Worm (Caenorhabditis elegans) whole organism, young adult: ENCODE measurements around the gene C04A2.15.
A peak's percentile ranks its signal among the peaks of the same experiment; 100 is the strongest.

Experiments used
- C17E4.6 ChIP-seq: fragments of 200-800 bp; sonication (Bioruptor generic); IDR thresholded peaks from 2 replicates; pipeline ENCODE4 v1.3.6; 2022; ENCODE audit warnings: missing genetic modification reagents, missing genetic modification characterization, missing compliant biosample characterization
- D2030.7 ChIP-seq: fragments of 200-800 bp; sonication (Bioruptor generic); IDR thresholded peaks from 2 replicates; pipeline ENCODE4 v1.3.6; 2022; ENCODE audit warnings: missing genetic modification reagents, missing genetic modification characterization, missing compliant biosample characterization
- F10E7.11 ChIP-seq: sonication (generic microtip); optimal IDR thresholded peaks from 2 replicates; lab custom pipeline; 2017; ENCODE audit warnings: mild to moderate bottlenecking, missing genetic modification characterization, moderate library complexity, missing compliant biosample characterization
- F22D6.2 ChIP-seq: sonication (generic microtip); optimal IDR thresholded peaks from 2 replicates; lab custom pipeline; 2016; ENCODE audit warnings: mild to moderate bottlenecking, missing genetic modification characterization, missing compliant biosample characterization
- F37B4.10 ChIP-seq: fragments of 200-800 bp; sonication (Bioruptor generic); IDR thresholded peaks from 2 replicates; pipeline ENCODE4 v1.3.6; 2022; ENCODE audit warnings: missing genetic modification characterization, missing compliant biosample characterization
- F39B2.1 ChIP-seq: fragments of 200-800 bp; sonication (Bioruptor generic); IDR thresholded peaks from 2 replicates; pipeline ENCODE4 v1.3.6; 2022; ENCODE audit warnings: missing genetic modification reagents, missing genetic modification characterization, missing compliant biosample characterization
- F55B11.4 ChIP-seq: sonication (generic microtip); optimal IDR thresholded peaks from 2 replicates; lab custom pipeline; 2016; ENCODE audit warnings: missing compliant biosample characterization, missing genetic modification characterization, borderline replicate concordance; ENCODE audit not compliant: insufficient read depth
- F57A8.1 ChIP-seq: fragments of 200-800 bp; sonication (Bioruptor generic); optimal IDR thresholded peaks from 2 replicates; lab custom pipeline; 2018; ENCODE audit warnings: mild to moderate bottlenecking, missing genetic modification characterization, moderate library complexity, missing compliant biosample characterization
- K12H6.12 ChIP-seq: fragments of 200-800 bp; sonication (Bioruptor generic); optimal IDR thresholded peaks from 2 replicates; lab custom pipeline; 2018; ENCODE audit warnings: mild to moderate bottlenecking, missing genetic modification characterization, missing compliant biosample characterization
- T07F8.4 ChIP-seq: sonication (generic microtip); optimal IDR thresholded peaks from 2 replicates; lab custom pipeline; 2016; ENCODE audit warnings: mild to moderate bottlenecking, missing genetic modification characterization, moderate library complexity, missing compliant biosample characterization
- Y53G8AR.9 ChIP-seq: fragments of 200-800 bp; sonication (Bioruptor generic); conservative IDR thresholded peaks from 2 replicates; pipeline ENCODE4 v1.3.6; 2022; ENCODE audit warnings: missing genetic modification reagents, missing genetic modification characterization, missing compliant biosample characterization
- Y95B8A.8 ChIP-seq: fragments of 200-800 bp; sonication (Bioruptor generic); IDR thresholded peaks from 2 replicates; pipeline ENCODE4 v1.3.6; 2022; ENCODE audit warnings: missing genetic modification reagents, missing genetic modification characterization, missing compliant biosample characterization
- ZK185.1 ChIP-seq: sonication (generic microtip); optimal IDR thresholded peaks from 2 replicates; lab custom pipeline; 2016; ENCODE audit warnings: mild to moderate bottlenecking, missing genetic modification characterization, missing compliant biosample characterization; ENCODE audit not compliant: poor library complexity, severe bottlenecking
- akir-1 ChIP-seq: fragments of 200-800 bp; sonication (Bioruptor generic); optimal IDR thresholded peaks from 2 replicates; lab custom pipeline; 2018; ENCODE audit warnings: mild to moderate bottlenecking, missing genetic modification characterization, moderate library complexity, missing compliant biosample characterization
- aptf-2 ChIP-seq: fragments of 200-800 bp; sonication (Bioruptor generic); conservative IDR thresholded peaks from 2 replicates; pipeline ENCODE4 v1.3.6; 2022; ENCODE audit warnings: missing genetic modification reagents, missing genetic modification characterization, missing compliant biosample characterization
- aptf-3 ChIP-seq: fragments of 200-800 bp; sonication (Bioruptor generic); IDR thresholded peaks from 2 replicates; pipeline ENCODE4 v1.3.6; 2022; ENCODE audit warnings: missing genetic modification characterization, missing compliant biosample characterization
- attf-5 ChIP-seq: fragments of 200-800 bp; sonication (Bioruptor generic); optimal IDR thresholded peaks from 2 replicates; lab custom pipeline; 2018; ENCODE audit warnings: mild to moderate bottlenecking, missing genetic modification characterization, missing compliant biosample characterization
- attf-6 ChIP-seq: fragments of 200-800 bp; sonication (Bioruptor generic); IDR thresholded peaks from 2 replicates; pipeline ENCODE4 v1.3.6; 2022; ENCODE audit warnings: missing genetic modification reagents, missing genetic modification characterization, missing compliant biosample characterization
- ceh-40 ChIP-seq: fragments of 200-800 bp; sonication (Bioruptor generic); IDR thresholded peaks from 2 replicates; pipeline ENCODE4 v1.3.6; 2022; ENCODE audit warnings: missing genetic modification characterization, missing compliant biosample characterization
- ceh-58 ChIP-seq: fragments of 200-800 bp; sonication (Bioruptor generic); IDR thresholded peaks from 2 replicates; pipeline ENCODE4 v1.3.6; 2022; ENCODE audit warnings: missing genetic modification characterization, missing compliant biosample characterization
- ceh-79 ChIP-seq: sonication (generic microtip); optimal IDR thresholded peaks from 2 replicates; lab custom pipeline; 2017; ENCODE audit warnings: mild to moderate bottlenecking, missing genetic modification characterization, missing compliant biosample characterization
- ceh-91 ChIP-seq: fragments of 200-800 bp; sonication (Bioruptor generic); IDR thresholded peaks from 2 replicates; pipeline ENCODE4 v1.3.6; 2022; ENCODE audit warnings: missing genetic modification reagents, missing genetic modification characterization, missing compliant biosample characterization
- chd-7 ChIP-seq: sonication (generic microtip); optimal IDR thresholded peaks from 2 replicates; lab custom pipeline; 2016; ENCODE audit warnings: mild to moderate bottlenecking, missing genetic modification characterization, moderate library complexity, missing compliant biosample characterization
- dpff-1 ChIP-seq: sonication (generic microtip); optimal IDR thresholded peaks from 2 replicates; lab custom pipeline; 2017; ENCODE audit warnings: mild to moderate bottlenecking, missing genetic modification characterization, missing compliant biosample characterization
- egl-44 ChIP-seq: fragments of 200-800 bp; sonication (Bioruptor generic); IDR thresholded peaks from 2 replicates; pipeline ENCODE4 v1.3.6; 2022; ENCODE audit warnings: missing genetic modification reagents, missing genetic modification characterization, missing compliant biosample characterization
- ets-4 ChIP-seq: fragments of 200-800 bp; sonication (Bioruptor generic); optimal IDR thresholded peaks from 2 replicates; lab custom pipeline; 2018; ENCODE audit warnings: mild to moderate bottlenecking, missing genetic modification characterization, missing compliant biosample characterization
- him-1 ChIP-seq: sonication (generic microtip); optimal IDR thresholded peaks from 2 replicates; lab custom pipeline; 2016; ENCODE audit warnings: missing genotype, missing genetic modification reagents, missing genetic modification characterization, missing compliant biosample characterization
- hlh-12 ChIP-seq: sonication (generic microtip); optimal IDR thresholded peaks from 2 replicates; lab custom pipeline; 2016; ENCODE audit warnings: missing genetic modification characterization, missing compliant biosample characterization
- hlh-26 ChIP-seq: fragments of 200-800 bp; sonication (Bioruptor generic); conservative IDR thresholded peaks from 2 replicates; pipeline ENCODE4 v1.3.6; 2022; ENCODE audit warnings: missing genetic modification reagents, missing genetic modification characterization, missing compliant biosample characterization
- hrde-1 ChIP-seq: sonication (generic microtip); optimal IDR thresholded peaks from 2 replicates; lab custom pipeline; 2016; ENCODE audit warnings: missing genetic modification characterization, mild to moderate bottlenecking, missing compliant biosample characterization, moderate library complexity, missing genotype, missing genetic modification reagents, borderline replicate concordance
- lag-1 ChIP-seq: fragments of 200-800 bp; sonication (Bioruptor generic); IDR thresholded peaks from 2 replicates; pipeline ENCODE4 v1.3.6; 2022; ENCODE audit warnings: missing genetic modification reagents, missing genetic modification characterization, missing compliant biosample characterization
- let-526 ChIP-seq: fragments of 200-800 bp; sonication (Bioruptor generic); IDR thresholded peaks from 2 replicates; pipeline ENCODE4 v1.3.6; 2022; ENCODE audit warnings: missing genetic modification reagents, missing genetic modification characterization, missing compliant biosample characterization
- lin-40 ChIP-seq: sonication (generic microtip); optimal IDR thresholded peaks from 2 replicates; lab custom pipeline; 2016; ENCODE audit warnings: missing genetic modification characterization, mild to moderate bottlenecking, missing compliant biosample characterization, missing genotype, missing genetic modification reagents
- lsy-27 ChIP-seq: sonication (generic microtip); optimal IDR thresholded peaks from 2 replicates; lab custom pipeline; 2017; ENCODE audit warnings: missing genetic modification characterization, mild to moderate bottlenecking, missing compliant biosample characterization, antibody characterized with exemption, missing genotype, borderline replicate concordance; ENCODE audit not compliant: insufficient read depth
- madf-10 ChIP-seq: sonication (generic microtip); optimal IDR thresholded peaks from 2 replicates; lab custom pipeline; 2016; ENCODE audit warnings: mild to moderate bottlenecking, missing genetic modification characterization, missing compliant biosample characterization
- madf-3 ChIP-seq: fragments of 200-800 bp; sonication (Bioruptor generic); IDR thresholded peaks from 2 replicates; pipeline ENCODE4 v1.3.6; 2022; ENCODE audit warnings: missing genetic modification reagents, missing genetic modification characterization, missing compliant biosample characterization
- mel-28 ChIP-seq: sonication (generic microtip); optimal IDR thresholded peaks from 2 replicates; lab custom pipeline; 2016; ENCODE audit warnings: borderline replicate concordance, mild to moderate bottlenecking, missing genetic modification characterization, missing compliant biosample characterization
- nfya-2 ChIP-seq: fragments of 200-800 bp; sonication (Bioruptor generic); IDR thresholded peaks from 2 replicates; pipeline ENCODE4 v1.3.6; 2022; ENCODE audit warnings: missing genetic modification reagents, missing genetic modification characterization, missing compliant biosample characterization
- nfyb-1 ChIP-seq: fragments of 200-800 bp; sonication (Bioruptor generic); IDR thresholded peaks from 2 replicates; pipeline ENCODE4 v1.3.6; 2022; ENCODE audit warnings: missing genetic modification reagents, missing genetic modification characterization, missing compliant biosample characterization
- nhr-120 ChIP-seq: fragments of 200-800 bp; sonication (Bioruptor generic); IDR thresholded peaks from 2 replicates; pipeline ENCODE4 v1.3.6; 2022; ENCODE audit warnings: missing genetic modification characterization, missing compliant biosample characterization
- nhr-90 ChIP-seq: sonication (generic microtip); optimal IDR thresholded peaks from 2 replicates; lab custom pipeline; 2016; ENCODE audit warnings: missing genotype, mild to moderate bottlenecking, missing genetic modification characterization, missing compliant biosample characterization
- pha-4 ChIP-seq: fragments of 150-350 bp; sonication (generic microtip); optimal IDR thresholded peaks from 2 replicates; lab custom pipeline; 2014; ENCODE audit warnings: missing biosample characterization, missing genetic modification reagents, missing genetic modification characterization
- sea-2 ChIP-seq: fragments of 200-800 bp; sonication (Bioruptor generic); IDR thresholded peaks from 2 replicates; pipeline ENCODE4 v1.3.6; 2022; ENCODE audit warnings: missing genetic modification characterization, missing compliant biosample characterization
- snpc-1.3 ChIP-seq: sonication (generic microtip); optimal IDR thresholded peaks from 2 replicates; lab custom pipeline; 2017; ENCODE audit warnings: missing genetic modification characterization, mild to moderate bottlenecking, missing compliant biosample characterization, antibody characterized with exemption, moderate library complexity, missing genotype, missing genetic modification reagents; ENCODE audit not compliant: insufficient read depth
- tbp1 ChIP-seq: fragments of 200-800 bp; sonication (Bioruptor generic); optimal IDR thresholded peaks from 2 replicates; lab custom pipeline; 2018; ENCODE audit warnings: mild to moderate bottlenecking, missing genetic modification characterization, missing compliant biosample characterization
- tbx-9 ChIP-seq: sonication (generic microtip); optimal IDR thresholded peaks from 2 replicates; lab custom pipeline; 2016; ENCODE audit warnings: borderline replicate concordance, missing genetic modification characterization, inconsistent platforms, missing compliant biosample characterization
- xnd-1 ChIP-seq: sonication (generic microtip); optimal IDR thresholded peaks from 2 replicates; lab custom pipeline; 2016; ENCODE audit warnings: missing genotype, missing genetic modification reagents, missing genetic modification characterization, missing compliant biosample characterization
- zim-3 ChIP-seq: sonication (generic microtip); optimal IDR thresholded peaks from 2 replicates; lab custom pipeline; 2017; ENCODE audit warnings: mild to moderate bottlenecking, missing genetic modification characterization, moderate library complexity, missing compliant biosample characterization

The C04A2.15 gene

DNA sequence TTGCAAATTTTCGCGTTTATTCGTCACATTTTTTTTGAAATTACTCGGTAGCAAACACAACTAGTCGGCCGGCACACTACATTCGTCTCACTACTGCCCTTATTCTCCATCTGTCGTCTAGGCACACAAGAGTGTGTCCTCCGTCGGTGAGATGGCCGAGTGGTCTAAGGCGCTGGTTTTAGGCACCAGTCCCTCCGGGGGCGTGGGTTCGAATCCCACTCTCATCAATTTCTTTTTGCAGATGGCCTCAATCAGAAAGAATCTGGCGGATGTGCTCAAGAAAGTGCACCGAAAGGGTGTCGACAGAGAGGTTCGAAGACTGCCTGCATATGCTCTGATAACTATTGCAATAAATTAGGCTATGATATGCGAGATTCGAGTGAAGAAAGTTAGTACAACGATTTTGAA lies 1.0 kb downstream of the C04A2.15 start:
- TF ChIP-seq tbx-9 (tag; lab: Kevin White, UChicago) (no peak), ceh-40 (GFP tag; lab: Robert Waterston, UW) (no peak), ZK185.1 (tag; lab: Kevin White, UChicago) (peak; percentile 82), F57A8.1 (no peak), dpff-1 (tag; lab: Kevin White, UChicago) (no peak), attf-5 (GFP tag; lab: Kevin White, UChicago) (peak; percentile 16), hlh-12 (tag; lab: Kevin White, UChicago) (no peak), tbp1 (peak; percentile 93), egl-44 (GFP tag; lab: Robert Waterston, UW) (no peak), ets-4 (GFP tag; lab: Kevin White, UChicago) (peak; percentile 25), nhr-120 (no peak), madf-3 (peak; percentile 79), F55B11.4 (tag; lab: Kevin White, UChicago) (no peak), zim-3 (no peak), aptf-2 (GFP tag; lab: Robert Waterston, UW) (no peak), nhr-90 (tag; lab: Kevin White, UChicago) (peak; percentile 64), let-526 (GFP tag; lab: Robert Waterston, UW) (no peak), hrde-1 (tag; lab: Kevin White, UChicago) (peak; percentile 48), C17E4.6 (GFP tag; lab: Robert Waterston, UW) (no peak), nfya-2 (GFP tag; lab: Robert Waterston, UW) (no peak), Y95B8A.8 (GFP tag; lab: Robert Waterston, UW) (no peak), F39B2.1 (GFP tag; lab: Robert Waterston, UW) (no peak), ceh-58 (GFP tag; lab: Robert Waterston, UW) (no peak), madf-10 (tag; lab: Kevin White, UChicago) (peak; percentile 68), lin-40 (tag; lab: Kevin White, UChicago) (peak; percentile 69), D2030.7 (peak; percentile 46; the same call in 1 of the 2 replicates), Y53G8AR.9 (0 out of 2 replicates have a peak, but pooled peaks have one; percentile 41), ceh-79 (tag; lab: Kevin White, UChicago) (no peak), hlh-26 (GFP tag; lab: Robert Waterston, UW) (no peak), K12H6.12 (tag; lab: Kevin White, UChicago) (peak; percentile 69), akir-1 (GFP tag; lab: Kevin White, UChicago) (peak; percentile 64), xnd-1 (tag; lab: Kevin White, UChicago) (peak; percentile 2), mel-28 (tag; lab: Kevin White, UChicago) (no peak), attf-6 (GFP tag; lab: Robert Waterston, UW) (0 out of 2 replicates have a peak, but pooled peaks have one; percentile 28), snpc-1.3 (no peak), him-1 (peak; percentile 95), pha-4 (tag; lab: Kevin White, UChicago) (no peak), aptf-3 (no peak; the same call in 1 of the 2 replicates), T07F8.4 (tag; lab: Kevin White, UChicago) (no peak), lsy-27 (tag; lab: Kevin White, UChicago) (no peak), lag-1 (GFP tag; lab: Robert Waterston, UW) (no peak), F22D6.2 (no peak), chd-7 (tag; lab: Kevin White, UChicago) (peak; percentile 72), F10E7.11 (tag; lab: Kevin White, UChicago) (peak; percentile 28), sea-2 (GFP tag; lab: Robert Waterston, UW) (no peak), ceh-91 (GFP tag; lab: Robert Waterston, UW) (peak; percentile 40; the same call in 1 of the 2 replicates), F37B4.10 (GFP tag; lab: Robert Waterston, UW) (0 out of 2 replicates have a peak, but pooled peaks have one; percentile 55), nfyb-1 (GFP tag; lab: Robert Waterston, UW) (peak; percentile 61)
